ENCODE assay signal across 2 worm cellular contexts in genomic region chrIII:3435152-3435551, ce11.
TF ChIP-seq lines count a peak whose summit lies in the region.

No protein-coding gene starts in this region.

TF ChIP-seq in whole organism, L1 larva, 84 proteins besides CTCF, POLR2A, EP300 and RAD21 (continued from another document):
- TF ChIP-seq elt-2 (tag; optimal IDR thresholded peaks at IDR 0.05; lab: Kevin White, UChicago) (peak; percentile 46), nhr-85 (tag; lab: Kevin White, UChicago) (peak; percentile 83), lin-14 (GFP tag; optimal IDR thresholded peaks at IDR 0.05; lab: Kevin White, UChicago) (peak; percentile 53), mep-1 (tag; optimal IDR thresholded peaks at IDR 0.05; lab: Kevin White, UChicago) (no peak), nhr-12 (tag; optimal IDR thresholded peaks at IDR 0.05; lab: Kevin White, UChicago) (no peak), fkh-4 (tag; optimal IDR thresholded peaks at IDR 0.05; lab: Kevin White, UChicago; ENCODE audit: borderline replicate concordance) (no peak)

TF ChIP-seq in whole organism, L2 larva, 48 proteins besides CTCF, POLR2A, EP300 and RAD21 (continued from another document):
- TF ChIP-seq snpc-4 (tag; optimal IDR thresholded peaks at IDR 0.05; lab: Kevin White, UChicago) (no peak), aly-2 (tag; optimal IDR thresholded peaks at IDR 0.05; lab: Kevin White, UChicago) (no peak), F13H6.1 (tag; optimal IDR thresholded peaks at IDR 0.05; lab: Kevin White, UChicago) (no peak), unc-55 (GFP tag; optimal IDR thresholded peaks at IDR 0.05; lab: Kevin White, UChicago) (no peak), lsy-2 (tag; optimal IDR thresholded peaks at IDR 0.05; lab: Kevin White, UChicago) (no peak), sem-4 (tag; optimal IDR thresholded peaks at IDR 0.05; lab: Kevin White, UChicago) (no peak), sma-3 (GFP tag; optimal IDR thresholded peaks at IDR 0.05; lab: Kevin White, UChicago) (peak; percentile 41), gmeb-1 (tag; optimal IDR thresholded peaks at IDR 0.05; lab: Kevin White, UChicago) (peak; percentile 10)
